Fruit fly (Drosophila melanogaster) Kc167 (cell line): ENCODE data around the gene trol.

Source experiments
- Myc ChIP-seq: fragments of >200 bp; optimal IDR thresholded peaks from 2 replicates; lab custom pipeline; 2017; ENCODE audit warnings: missing external identifiers
- Sin3A ChIP-seq: fragments of >200 bp; optimal IDR thresholded peaks from 2 replicates; lab custom pipeline; 2018; ENCODE audit warnings: missing external identifiers
- h ChIP-seq: fragments of >200 bp; optimal IDR thresholded peaks from 3 replicates; lab custom pipeline; 2018; ENCODE audit warnings: missing external identifiers
- insv ChIP-seq: fragments of >200 bp; optimal IDR thresholded peaks from 3 replicates; lab custom pipeline; 2018; ENCODE audit warnings: missing external identifiers
- psq ChIP-seq: fragments of >200 bp; optimal IDR thresholded peaks from 2 replicates; lab custom pipeline; 2017; ENCODE audit warnings: missing external identifiers

dm6 chrX:2466919-2467318 lies 78.3 kb downstream of the trol start:
- no peak for TF ChIP-seq Myc (lab: Kevin White, UChicago)
- TF ChIP-seq psq = no peak
- no peak for TF ChIP-seq h (lab: Kevin White, UChicago)
- TF ChIP-seq Sin3A (lab: Kevin White, UChicago) = no peak
- no peak for TF ChIP-seq insv (lab: Kevin White, UChicago)
